Worm (Caenorhabditis elegans) whole organism, early embryonic: ENCODE measurements around the gene T23G7.2.

Source experiments
- B0310.2 ChIP-seq: sonication (generic microtip); optimal IDR thresholded peaks from 2 replicates; lab custom pipeline; 2016; ENCODE audit warnings: mild to moderate bottlenecking, missing genetic modification characterization, missing compliant biosample characterization
- F13C5.2 ChIP-seq: sonication (generic microtip); optimal IDR thresholded peaks from 2 replicates; lab custom pipeline; 2017; ENCODE audit warnings: mild to moderate bottlenecking, missing genetic modification characterization, inconsistent platforms, missing compliant biosample characterization
- aly-1 ChIP-seq: sonication (generic microtip); optimal IDR thresholded peaks from 2 replicates; lab custom pipeline; 2016; ENCODE audit warnings: missing genetic modification characterization, missing compliant biosample characterization
- ama-1 ChIP-seq: fragments of 150-350 bp; optimal IDR thresholded peaks from 2 replicates; lab custom pipeline; 2014
- ceh-13 ChIP-seq: fragments of 200-800 bp; sonication (Bioruptor generic); optimal IDR thresholded peaks from 2 replicates; lab custom pipeline; 2018; ENCODE audit warnings: mild to moderate bottlenecking, missing genetic modification characterization, missing compliant biosample characterization
- ceh-36 ChIP-seq: sonication (generic microtip); optimal IDR thresholded peaks from 2 replicates; lab custom pipeline; 2016; ENCODE audit warnings: missing genetic modification characterization, inconsistent platforms, missing compliant biosample characterization
- ets-7 ChIP-seq: sonication (generic microtip); optimal IDR thresholded peaks from 2 replicates; lab custom pipeline; 2016; ENCODE audit warnings: missing genotype, missing genetic modification characterization, missing compliant biosample characterization
- flt-1 ChIP-seq: fragments of 200-800 bp; sonication (Bioruptor generic); IDR thresholded peaks from 2 replicates; pipeline ENCODE4 v1.3.6; 2022; ENCODE audit warnings: missing genetic modification characterization, missing compliant biosample characterization
- hmbx-1 ChIP-seq: sonication (generic microtip); optimal IDR thresholded peaks from 2 replicates; lab custom pipeline; 2016; ENCODE audit warnings: mild to moderate bottlenecking, missing genetic modification characterization, missing compliant biosample characterization
- hmg-4 ChIP-seq: fragments of 200-800 bp; sonication (Bioruptor generic); optimal IDR thresholded peaks from 2 replicates; lab custom pipeline; 2018; ENCODE audit warnings: mild to moderate bottlenecking, missing genetic modification characterization, missing compliant biosample characterization
- hnd-1 ChIP-seq: sonication (generic microtip); optimal IDR thresholded peaks from 2 replicates; lab custom pipeline; 2016; ENCODE audit warnings: missing genetic modification characterization, missing compliant biosample characterization
- pes-1 ChIP-seq: fragments of 200-800 bp; sonication (Bioruptor generic); IDR thresholded peaks from 2 replicates; pipeline ENCODE4 v1.3.6; 2022; ENCODE audit warnings: missing genetic modification reagents, missing genetic modification characterization, missing compliant biosample characterization
- scrt-1 ChIP-seq: fragments of 200-800 bp; sonication (Bioruptor generic); IDR thresholded peaks from 2 replicates; pipeline ENCODE4 v1.3.6; 2022; ENCODE audit warnings: missing genetic modification characterization, missing compliant biosample characterization
- sea-1 ChIP-seq: fragments of 200-800 bp; sonication (Bioruptor generic); conservative IDR thresholded peaks from 2 replicates; pipeline ENCODE4 v1.3.6; 2022; ENCODE audit warnings: missing genetic modification characterization, missing compliant biosample characterization
- tbx-11 ChIP-seq: fragments of 200-800 bp; sonication (Bioruptor generic); IDR thresholded peaks from 2 replicates; pipeline ENCODE4 v1.3.6; 2022; ENCODE audit warnings: missing genetic modification characterization, missing compliant biosample characterization
- tbx-37 ChIP-seq: fragments of 200-800 bp; sonication (Bioruptor generic); conservative IDR thresholded peaks from 2 replicates; pipeline ENCODE4 v1.3.6; 2022; ENCODE audit warnings: missing genetic modification reagents, missing genetic modification characterization, missing compliant biosample characterization
- tra-4 ChIP-seq: sonication (generic microtip); optimal IDR thresholded peaks from 2 replicates; lab custom pipeline; 2017; ENCODE audit warnings: missing genetic modification characterization, missing compliant biosample characterization

The T23G7.2 gene

DNA sequence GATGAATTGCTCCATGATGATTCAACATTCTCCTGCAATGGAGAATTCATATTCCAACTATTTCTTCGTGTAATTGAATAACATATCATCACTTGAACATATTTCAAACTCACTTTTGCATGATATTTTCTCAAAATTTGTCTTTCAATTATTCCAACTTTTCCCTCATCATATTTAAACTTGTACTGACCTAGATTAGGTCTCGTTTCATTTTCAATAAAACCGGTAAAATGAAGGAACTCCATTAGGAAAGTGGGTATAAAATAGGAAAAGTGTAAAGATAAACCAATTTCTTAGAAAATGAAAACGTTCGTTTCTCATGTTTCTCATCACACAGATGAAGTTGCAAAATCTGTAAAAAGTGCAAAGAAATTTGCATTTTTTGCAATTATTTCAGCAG is 20.5 kb downstream of the T23G7.2 start, which contains the start of gene col-78:
Gene col-78, plus strand, starts transcription at position 301 of the 400 bp plus-strand sequence.
- TF ChIP-seq tbx-11 (GFP tag; lab: Robert Waterston, UW) = no peak
- TF ChIP-seq flt-1 = no peak
- no peak for TF ChIP-seq ceh-13
- TF ChIP-seq tbx-37 = no peak
- no peak for TF ChIP-seq ama-1 (lab: Kevin White, UChicago)
- no peak for TF ChIP-seq sea-1 (GFP tag; lab: Robert Waterston, UW)
- no peak for TF ChIP-seq ceh-36 (tag; lab: Kevin White, UChicago)
- TF ChIP-seq tra-4 (tag; lab: Kevin White, UChicago) = no peak
- TF ChIP-seq hnd-1 (tag; lab: Kevin White, UChicago) = no peak
- TF ChIP-seq scrt-1 (GFP tag; lab: Robert Waterston, UW) = no peak
- no peak for TF ChIP-seq aly-1 (tag; lab: Kevin White, UChicago)
- TF ChIP-seq hmbx-1 (tag; lab: Kevin White, UChicago) = no peak
- TF ChIP-seq hmg-4 (GFP tag; lab: Kevin White, UChicago) = no peak
- no peak for TF ChIP-seq ets-7 (tag; lab: Kevin White, UChicago)
- TF ChIP-seq pes-1 (GFP tag; lab: Robert Waterston, UW) = no peak

- TF ChIP-seq sea-1 (GFP tag; lab: Robert Waterston, UW) = no peak
- TF ChIP-seq tra-4 (tag; lab: Kevin White, UChicago) = no peak
- no peak for TF ChIP-seq hnd-1 (tag; lab: Kevin White, UChicago)
- no peak for TF ChIP-seq aly-1 (tag; lab: Kevin White, UChicago)
- TF ChIP-seq tbx-11 (GFP tag; lab: Robert Waterston, UW) = no peak
Observed at ce11 chrII:9148079-9148478, 24.7 kb downstream of the T23G7.2 start.

DNA sequence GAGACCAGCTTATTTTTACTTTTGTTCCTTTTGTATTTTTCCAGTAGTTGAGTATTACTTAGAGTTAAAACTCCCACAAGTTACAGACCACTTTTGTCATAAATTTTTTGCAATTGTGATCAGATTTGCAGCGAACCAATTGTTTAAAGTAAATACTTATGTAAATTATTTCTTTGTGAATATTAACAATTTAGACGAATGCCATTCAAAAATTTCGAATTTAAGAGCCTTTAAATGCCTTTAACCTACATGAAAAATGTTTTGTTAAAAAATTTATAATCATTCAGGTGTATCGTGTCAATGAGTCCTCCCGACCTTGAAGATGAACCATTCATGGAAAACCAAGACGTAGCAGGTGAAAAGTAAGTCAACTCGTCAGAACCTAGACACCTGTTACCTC is 26.8 kb downstream of the T23G7.2 start, which contains the start of gene W07A12.4:
Gene W07A12.4, plus strand, starts transcription at position 301 of the 400 bp plus-strand sequence.
- no peak for TF ChIP-seq hmbx-1 (tag; lab: Kevin White, UChicago)
- no peak for TF ChIP-seq scrt-1 (GFP tag; lab: Robert Waterston, UW)
- TF ChIP-seq ets-7 (tag; lab: Kevin White, UChicago) = no peak
- TF ChIP-seq sea-1 (GFP tag; lab: Robert Waterston, UW) = no peak
- TF ChIP-seq ceh-13 = no peak
- no peak for TF ChIP-seq hmg-4 (GFP tag; lab: Kevin White, UChicago)
- TF ChIP-seq ceh-36 (tag; lab: Kevin White, UChicago) = no peak
- TF ChIP-seq hnd-1 (tag; lab: Kevin White, UChicago) = no peak
- no peak for TF ChIP-seq tbx-11 (GFP tag; lab: Robert Waterston, UW)
- no peak for TF ChIP-seq aly-1 (tag; lab: Kevin White, UChicago)
- TF ChIP-seq F13C5.2 (tag; lab: Kevin White, UChicago) = no peak
- no peak for TF ChIP-seq tra-4 (tag; lab: Kevin White, UChicago)
- no peak for TF ChIP-seq ama-1 (lab: Kevin White, UChicago)
- TF ChIP-seq flt-1 = no peak
- no peak for TF ChIP-seq B0310.2
- TF ChIP-seq pes-1 (GFP tag; lab: Robert Waterston, UW) = no peak
- TF ChIP-seq tbx-37 = no peak

DNA sequence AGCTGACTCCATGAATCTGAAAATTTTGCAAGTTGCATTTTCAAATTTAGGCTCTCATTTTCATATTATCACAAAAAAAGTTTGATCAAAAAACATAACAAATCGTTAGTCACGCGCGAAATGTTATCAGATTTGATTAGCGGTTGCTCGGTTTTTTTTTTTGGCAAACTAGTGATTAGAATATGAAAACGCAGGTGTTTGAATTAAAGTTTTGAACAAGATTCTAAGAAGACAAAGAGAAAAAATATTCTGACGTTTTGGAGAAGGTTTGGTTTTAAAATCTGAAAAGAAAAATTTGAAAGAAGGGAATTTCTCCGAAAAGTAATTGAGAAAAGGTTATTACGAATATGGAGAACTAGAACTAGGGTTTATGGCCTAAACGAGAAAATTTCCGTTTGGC is 28.4 kb downstream of the T23G7.2 start:
- TF ChIP-seq F13C5.2 (tag; lab: Kevin White, UChicago) (no peak), scrt-1 (GFP tag; lab: Robert Waterston, UW) (no peak), ama-1 (lab: Kevin White, UChicago) (no peak), ceh-13 (no peak), tbx-11 (GFP tag; lab: Robert Waterston, UW) (no peak), B0310.2 (no peak), tra-4 (tag; lab: Kevin White, UChicago) (no peak), sea-1 (GFP tag; lab: Robert Waterston, UW) (no peak), hnd-1 (tag; lab: Kevin White, UChicago) (no peak), tbx-37 (no peak), hmg-4 (GFP tag; lab: Kevin White, UChicago) (no peak)

DNA sequence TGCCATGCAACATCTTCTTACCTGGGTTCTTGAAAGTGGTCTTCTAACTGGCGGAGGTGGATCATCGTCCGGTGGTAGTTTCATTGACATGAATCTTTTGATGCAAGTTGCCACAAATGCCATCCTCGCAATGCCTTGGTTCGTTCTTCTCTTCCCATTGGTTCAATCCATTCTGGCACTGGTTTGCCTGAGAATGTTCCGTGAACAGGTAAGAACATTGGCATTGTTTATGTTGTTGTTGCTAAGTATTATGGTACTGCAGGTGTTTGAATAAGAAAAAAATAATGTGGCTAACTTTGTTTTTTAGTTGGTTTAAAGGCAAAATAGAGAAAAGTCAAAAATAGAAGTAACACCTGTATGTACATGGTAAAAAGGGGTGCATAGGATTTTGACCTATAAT is 29.0 kb downstream of the T23G7.2 start:
- TF ChIP-seq tbx-37 = no peak
- TF ChIP-seq hmg-4 (GFP tag; lab: Kevin White, UChicago) = no peak
- TF ChIP-seq ceh-36 (tag; lab: Kevin White, UChicago) = no peak
- no peak for TF ChIP-seq hnd-1 (tag; lab: Kevin White, UChicago)
- TF ChIP-seq tra-4 (tag; lab: Kevin White, UChicago) = no peak
- no peak for TF ChIP-seq scrt-1 (GFP tag; lab: Robert Waterston, UW)
- no peak for TF ChIP-seq F13C5.2 (tag; lab: Kevin White, UChicago)
- no peak for TF ChIP-seq ceh-13
- TF ChIP-seq aly-1 (tag; lab: Kevin White, UChicago) = no peak
- TF ChIP-seq sea-1 (GFP tag; lab: Robert Waterston, UW) = no peak
- TF ChIP-seq hmbx-1 (tag; lab: Kevin White, UChicago) = no peak
- no peak for TF ChIP-seq tbx-11 (GFP tag; lab: Robert Waterston, UW)
- no peak for TF ChIP-seq pes-1 (GFP tag; lab: Robert Waterston, UW)
- TF ChIP-seq B0310.2 = no peak
- no peak for TF ChIP-seq flt-1
- no peak for TF ChIP-seq ama-1 (lab: Kevin White, UChicago)
- no peak for TF ChIP-seq ets-7 (tag; lab: Kevin White, UChicago)

DNA sequence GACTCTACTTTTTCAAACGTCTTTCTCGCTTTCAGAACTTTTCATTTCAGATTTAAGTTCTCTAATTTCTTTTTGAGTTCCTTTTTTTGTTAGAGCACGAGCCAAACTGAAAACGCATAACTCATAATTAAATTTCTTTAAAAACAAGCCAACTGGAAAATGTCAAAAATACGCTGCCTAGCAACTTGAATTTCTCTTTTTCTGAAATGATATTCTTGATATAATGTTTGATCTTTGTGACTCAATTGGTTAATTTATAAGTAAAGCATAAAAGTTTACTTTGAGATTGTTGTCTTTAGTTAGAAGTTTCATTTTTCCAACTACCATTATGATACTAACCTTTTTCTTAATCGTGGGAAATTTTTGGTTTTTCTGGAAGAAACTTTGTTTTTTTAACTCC is 31.6 kb downstream of the T23G7.2 start:
- TF ChIP-seq sea-1 (GFP tag; lab: Robert Waterston, UW) (no peak), flt-1 (no peak), tra-4 (tag; lab: Kevin White, UChicago) (no peak), hmbx-1 (tag; lab: Kevin White, UChicago) (no peak), tbx-37 (no peak), pes-1 (GFP tag; lab: Robert Waterston, UW) (no peak), B0310.2 (no peak), aly-1 (tag; lab: Kevin White, UChicago) (no peak), tbx-11 (GFP tag; lab: Robert Waterston, UW) (no peak), hnd-1 (tag; lab: Kevin White, UChicago) (no peak), ama-1 (lab: Kevin White, UChicago) (no peak), hmg-4 (GFP tag; lab: Kevin White, UChicago) (no peak)

DNA sequence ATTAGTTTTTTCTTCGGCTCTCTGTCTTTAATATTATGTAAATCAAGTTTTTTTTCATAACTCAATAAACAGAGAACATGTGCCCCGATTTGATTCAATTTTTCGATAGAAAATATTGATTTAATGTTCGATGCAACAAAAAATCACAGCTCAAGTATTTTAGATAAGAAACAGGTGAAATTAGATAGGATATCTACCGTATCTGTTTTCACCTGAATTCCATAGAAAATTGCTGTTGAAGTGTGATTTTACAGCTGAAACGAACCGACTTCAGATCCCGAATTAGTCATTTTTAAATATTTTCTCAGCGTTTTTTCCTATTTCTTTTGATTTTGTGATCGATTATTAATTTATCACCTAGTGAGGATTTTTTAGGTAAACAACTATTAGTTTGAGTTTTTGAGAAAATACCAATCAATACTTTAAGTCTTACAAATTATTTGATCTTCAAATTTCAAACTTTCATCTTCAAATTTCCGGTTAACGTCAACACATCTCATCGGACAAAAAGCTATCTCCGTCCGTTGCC is 33.5 kb downstream of the T23G7.2 start, which contains the start of gene Y9C2UA.1:
Gene Y9C2UA.1, plus strand, starts transcription at position 479 of the 529 bp plus-strand sequence.
- no peak for TF ChIP-seq hnd-1 (tag; lab: Kevin White, UChicago)
- TF ChIP-seq tra-4 (tag; lab: Kevin White, UChicago) = no peak
- TF ChIP-seq ceh-36 (tag; lab: Kevin White, UChicago) = no peak
- no peak for TF ChIP-seq tbx-11 (GFP tag; lab: Robert Waterston, UW)
- no peak for TF ChIP-seq ama-1 (lab: Kevin White, UChicago)
- TF ChIP-seq aly-1 (tag; lab: Kevin White, UChicago) = no peak
- TF ChIP-seq ets-7 (tag; lab: Kevin White, UChicago) = no peak
- TF ChIP-seq F13C5.2 (tag; lab: Kevin White, UChicago) = no peak
- TF ChIP-seq scrt-1 (GFP tag; lab: Robert Waterston, UW) = no peak
- no peak for TF ChIP-seq hmg-4 (GFP tag; lab: Kevin White, UChicago)
- TF ChIP-seq ceh-13 = no peak
- TF ChIP-seq hmbx-1 (tag; lab: Kevin White, UChicago) = no peak
- TF ChIP-seq tbx-37 = no peak
- TF ChIP-seq sea-1 (GFP tag; lab: Robert Waterston, UW) = no peak
- no peak for TF ChIP-seq flt-1
- TF ChIP-seq B0310.2 = no peak
- no peak for TF ChIP-seq pes-1 (GFP tag; lab: Robert Waterston, UW)
